Worm (Caenorhabditis elegans) whole organism, midembryonic: ENCODE measurements around the gene C52E2.4.

Experiments used
- T22C8.4 ChIP-seq: fragments of 200-800 bp; sonication (Bioruptor generic); IDR thresholded peaks from 2 replicates; pipeline ENCODE4 v1.3.6; 2022; ENCODE audit warnings: missing genetic modification characterization, missing compliant biosample characterization
- cog-1 ChIP-seq: sonication (generic microtip); optimal IDR thresholded peaks from 2 replicates; lab custom pipeline; 2016; ENCODE audit warnings: missing genetic modification characterization, missing compliant biosample characterization
- flt-1 ChIP-seq: fragments of 200-800 bp; sonication (Bioruptor generic); IDR thresholded peaks from 2 replicates; pipeline ENCODE4 v1.3.6; 2022; ENCODE audit warnings: missing genetic modification characterization, missing compliant biosample characterization
- klf-2 ChIP-seq: fragments of 200-800 bp; sonication (Bioruptor generic); conservative IDR thresholded peaks from 2 replicates; pipeline ENCODE4 v1.3.6; 2022; ENCODE audit warnings: missing genetic modification reagents, missing genetic modification characterization, missing compliant biosample characterization
- med-1 ChIP-seq: sonication (generic microtip); optimal IDR thresholded peaks from 2 replicates; lab custom pipeline; 2017; ENCODE audit warnings: missing genetic modification characterization, mild to moderate bottlenecking, missing compliant biosample characterization, antibody characterized with exemption, missing genetic modification reagents; ENCODE audit not compliant: insufficient read depth
- ref-1 ChIP-seq: fragments of 200-800 bp; sonication (Bioruptor generic); conservative IDR thresholded peaks from 2 replicates; pipeline ENCODE4 v1.3.6; 2022; ENCODE audit warnings: missing genetic modification reagents, missing genetic modification characterization, missing compliant biosample characterization
- tab-1 ChIP-seq: fragments of 200-800 bp; sonication (Bioruptor generic); IDR thresholded peaks from 2 replicates; pipeline ENCODE4 v1.3.6; 2022; ENCODE audit warnings: missing genetic modification characterization, missing compliant biosample characterization
- ztf-23 ChIP-seq: fragments of 200-800 bp; sonication (Bioruptor generic); IDR thresholded peaks from 2 replicates; pipeline ENCODE4 v1.3.6; 2022; ENCODE audit warnings: missing genetic modification reagents, missing genetic modification characterization, missing compliant biosample characterization
- ztf-29 ChIP-seq: fragments of 200-800 bp; sonication (Bioruptor generic); IDR thresholded peaks from 2 replicates; pipeline ENCODE4 v1.3.6; 2022; ENCODE audit warnings: missing genetic modification reagents, missing genetic modification characterization, missing compliant biosample characterization

C52E2.4 gene

ce11 chrII:1865683-1866431 lies 22.9 kb downstream of the C52E2.4 start, which contains the start of gene math-15:
Gene math-15, plus strand, starts transcription at chrII:1866381.
- TF ChIP-seq ztf-23 (GFP tag; lab: Robert Waterston, UW) (no peak), T22C8.4 (no peak), tab-1 (GFP tag; lab: Robert Waterston, UW) (no peak)

ce11 chrII:1869120-1869519 lies 26.2 kb downstream of the C52E2.4 start, which contains the start of gene math-14:
Gene math-14, plus strand, starts transcription at chrII:1869420.
- TF ChIP-seq ztf-23 (GFP tag; lab: Robert Waterston, UW), result no peak
- no peak for TF ChIP-seq cog-1 (tag; lab: Kevin White, UChicago)
- TF ChIP-seq T22C8.4, result no peak
- TF ChIP-seq ref-1, result no peak
- TF ChIP-seq ztf-29 (GFP tag; lab: Robert Waterston, UW), result no peak
- no peak for TF ChIP-seq flt-1 (GFP tag; lab: Robert Waterston, UW)
- TF ChIP-seq med-1 (GFP tag; lab: Kevin White, UChicago), result no peak
- TF ChIP-seq tab-1 (GFP tag; lab: Robert Waterston, UW), result no peak
- TF ChIP-seq klf-2 (GFP tag; lab: Robert Waterston, UW), result no peak

- no peak for TF ChIP-seq flt-1 (GFP tag; lab: Robert Waterston, UW)
Observed at ce11 chrII:1870875-1871592, 28.1 kb downstream of the C52E2.4 start, which contains the start of gene math-10. Gene math-10, plus strand, starts transcription at chrII:1871542.

ce11 chrII:1875658-1876057 lies 32.7 kb downstream of the C52E2.4 start, which contains the start of gene math-13:
Gene math-13, plus strand, starts transcription at chrII:1875958.
- TF ChIP-seq cog-1 (tag; lab: Kevin White, UChicago) (no peak), ztf-29 (GFP tag; lab: Robert Waterston, UW) (no peak)

- no peak for TF ChIP-seq ztf-29 (GFP tag; lab: Robert Waterston, UW)
- TF ChIP-seq med-1 (GFP tag; lab: Kevin White, UChicago), result no peak
- no peak for TF ChIP-seq klf-2 (GFP tag; lab: Robert Waterston, UW)
Observed at ce11 chrII:1878663-1879062, 35.7 kb downstream of the C52E2.4 start, which contains the start of gene math-16. Gene math-16, minus strand, starts transcription at chrII:1878763.

- no peak for TF ChIP-seq ztf-23 (GFP tag; lab: Robert Waterston, UW)
- TF ChIP-seq ref-1, result no peak
- no peak for TF ChIP-seq flt-1 (GFP tag; lab: Robert Waterston, UW)
- no peak for TF ChIP-seq tab-1 (GFP tag; lab: Robert Waterston, UW)
Observed at ce11 chrII:1882705-1883104, 39.8 kb downstream of the C52E2.4 start, which contains the start of gene math-5. Gene math-5, minus strand, starts transcription at chrII:1882805.

ce11 chrII:1884635-1885034 lies 41.7 kb downstream of the C52E2.4 start, which contains the start of gene math-6:
Gene math-6, minus strand, starts transcription at chrII:1884735.
- TF ChIP-seq ztf-23 (GFP tag; lab: Robert Waterston, UW), result no peak
- no peak for TF ChIP-seq flt-1 (GFP tag; lab: Robert Waterston, UW)
- TF ChIP-seq tab-1 (GFP tag; lab: Robert Waterston, UW), result no peak
- TF ChIP-seq T22C8.4, result no peak

- no peak for TF ChIP-seq flt-1 (GFP tag; lab: Robert Waterston, UW)
- no peak for TF ChIP-seq ztf-29 (GFP tag; lab: Robert Waterston, UW)
- TF ChIP-seq tab-1 (GFP tag; lab: Robert Waterston, UW), result no peak
- TF ChIP-seq ztf-23 (GFP tag; lab: Robert Waterston, UW), result no peak
- TF ChIP-seq T22C8.4, result no peak
- TF ChIP-seq klf-2 (GFP tag; lab: Robert Waterston, UW), result no peak
- no peak for TF ChIP-seq cog-1 (tag; lab: Kevin White, UChicago)
- TF ChIP-seq ref-1, result no peak
- no peak for TF ChIP-seq med-1 (GFP tag; lab: Kevin White, UChicago)
Observed at ce11 chrII:1886379-1886778, 43.4 kb downstream of the C52E2.4 start, which contains the start of gene math-7. Gene math-7, minus strand, starts transcription at chrII:1886479.

- TF ChIP-seq klf-2 (GFP tag; lab: Robert Waterston, UW), result no peak
- no peak for TF ChIP-seq flt-1 (GFP tag; lab: Robert Waterston, UW)
- TF ChIP-seq ztf-23 (GFP tag; lab: Robert Waterston, UW), result no peak
- no peak for TF ChIP-seq cog-1 (tag; lab: Kevin White, UChicago)
- no peak for TF ChIP-seq T22C8.4
- no peak for TF ChIP-seq ztf-29 (GFP tag; lab: Robert Waterston, UW)
- TF ChIP-seq med-1 (GFP tag; lab: Kevin White, UChicago), result no peak
- no peak for TF ChIP-seq tab-1 (GFP tag; lab: Robert Waterston, UW)
- TF ChIP-seq ref-1, result no peak
Observed at ce11 chrII:1889071-1889470, 46.1 kb downstream of the C52E2.4 start, which contains the start of gene math-8. Gene math-8, minus strand, starts transcription at chrII:1889171.

ce11 chrII:1890682-1891081 lies 47.7 kb downstream of the C52E2.4 start, which contains the start of gene math-9:
Gene math-9, minus strand, starts transcription at chrII:1890782.
- TF ChIP-seq tab-1 (GFP tag; lab: Robert Waterston, UW) (no peak), cog-1 (tag; lab: Kevin White, UChicago) (no peak)
